Worm (Caenorhabditis elegans): ENCODE measurements around the gene C09E7.4.

ce11 chrIII:6495191-6495723 is 41.5 kb downstream of the C09E7.4 start, which contains the start of gene F23F12.13:
- TF ChIP-seq W03F9.2 (tag; optimal IDR thresholded peaks at IDR 0.05): no peak
- TF ChIP-seq him-1 (tag; optimal IDR thresholded peaks at IDR 0.05): no peak

All from whole organism, L4/young adult.